Worm (Caenorhabditis elegans): ENCODE data around the gene oig-2.

The oig-2 gene

ce11 chrII:13031649-13032191, 23.8 kb upstream of the oig-2 start, which contains the start of gene F18A11.2:
Gene F18A11.2 (plus strand): TSS chrII:13031699.
- TF ChIP-seq aha-1 (tag), result peak; percentile 61

- TF ChIP-seq lim-7 (GFP tag; IDR thresholded peaks at IDR 0.05), result no peak
- no peak for TF ChIP-seq jun-1 (tag; optimal IDR thresholded peaks at IDR 0.05)
- TF ChIP-seq nhr-6 (tag; optimal IDR thresholded peaks at IDR 0.05), result peak; percentile 40
- TF ChIP-seq unc-62 (GFP tag; optimal IDR thresholded peaks at IDR 0.05 in 1 of 2), result peak in 1 of 2 experiments; percentile 21
- TF ChIP-seq unc-62 (tag; optimal IDR thresholded peaks at IDR 0.05), result no peak
- TF ChIP-seq duxl-1 (tag; optimal IDR thresholded peaks at IDR 0.05; ENCODE audit: poor library complexity), result no peak
- peak; percentile 83 for TF ChIP-seq mxl-3 (GFP tag; optimal IDR thresholded peaks at IDR 0.05)
- TF ChIP-seq set-16 (GFP tag; IDR thresholded peaks at IDR 0.05), result no peak
- TF ChIP-seq php-3 (GFP tag; IDR thresholded peaks at IDR 0.05), result no peak
- TF ChIP-seq lin-39 (tag; optimal IDR thresholded peaks at IDR 0.05), result no peak
- no peak for TF ChIP-seq F37D6.2 (tag; optimal IDR thresholded peaks at IDR 0.05)
- no peak for TF ChIP-seq nhr-76 (tag; optimal IDR thresholded peaks at IDR 0.05)
- no peak for TF ChIP-seq nhr-42 (GFP tag; IDR thresholded peaks at IDR 0.05)
- no peak for TF ChIP-seq dmd-9 (GFP tag; IDR thresholded peaks at IDR 0.05)
- no peak for TF ChIP-seq nhr-102 (tag; optimal IDR thresholded peaks at IDR 0.05)
- TF ChIP-seq lsy-2 (tag; optimal IDR thresholded peaks at IDR 0.05), result peak in 1 of 2 experiments; percentile 61
- no peak for TF ChIP-seq ces-1 (GFP tag; optimal IDR thresholded peaks at IDR 0.05)
- no peak for TF ChIP-seq pha-4 (GFP tag; IDR thresholded peaks at IDR 0.05)
- no peak for TF ChIP-seq pha-4 (tag; optimal IDR thresholded peaks at IDR 0.05)
- no peak for TF ChIP-seq skn-1 (tag; optimal IDR thresholded peaks at IDR 0.05)
- TF ChIP-seq rbr-2 (tag; optimal IDR thresholded peaks at IDR 0.05), result peak; percentile 55
- no peak for TF ChIP-seq lin-15B (tag; optimal IDR thresholded peaks at IDR 0.05)
- peak; percentile 75 for TF ChIP-seq mep-1 (tag; optimal IDR thresholded peaks at IDR 0.05)
- no peak for TF ChIP-seq T20F7.1 (GFP tag; optimal IDR thresholded peaks at IDR 0.05)
- no peak for TF ChIP-seq zip-11 (GFP tag; IDR thresholded peaks at IDR 0.05)
- TF ChIP-seq unc-39 (tag; optimal IDR thresholded peaks at IDR 0.05), result no peak
- TF ChIP-seq ztf-11 (tag; optimal IDR thresholded peaks at IDR 0.05), result no peak
- TF ChIP-seq vab-7 (GFP tag; IDR thresholded peaks at IDR 0.05), result no peak
- TF ChIP-seq pqm-1 (tag; optimal IDR thresholded peaks at IDR 0.05), result no peak
- TF ChIP-seq nhr-111 (GFP tag; optimal IDR thresholded peaks at IDR 0.05), result no peak
- no peak for TF ChIP-seq daf-16 (GFP tag; optimal IDR thresholded peaks at IDR 0.05)
- peak; percentile 3 for TF ChIP-seq daf-16 (tag; optimal IDR thresholded peaks at IDR 0.05)
- TF ChIP-seq F49E8.2 (tag; optimal IDR thresholded peaks at IDR 0.05; ENCODE audit: borderline replicate concordance), result no peak
- no peak for TF ChIP-seq ZK546.5 (tag; optimal IDR thresholded peaks at IDR 0.05)
- no peak for TF ChIP-seq mxl-2 (GFP tag; conservative IDR thresholded peaks at IDR 0.05)
- TF ChIP-seq madf-5 (GFP tag; IDR thresholded peaks at IDR 0.05), result no peak
- TF ChIP-seq F26F4.8 (GFP tag; conservative IDR thresholded peaks at IDR 0.05), result no peak
- TF ChIP-seq zag-1 (tag; optimal IDR thresholded peaks at IDR 0.05), result no peak
- TF ChIP-seq D1046.2 (GFP tag; IDR thresholded peaks at IDR 0.05), result no peak
- TF ChIP-seq nhr-41 (GFP tag; IDR thresholded peaks at IDR 0.05), result no peak
- peak; percentile 67 for TF ChIP-seq dve-1 (tag; optimal IDR thresholded peaks at IDR 0.05; ENCODE audit: insufficient read depth)
- TF ChIP-seq F44E2.7 (GFP tag; IDR thresholded peaks at IDR 0.05), result no peak
- TF ChIP-seq nhr-48 (tag; optimal IDR thresholded peaks at IDR 0.05), result peak; percentile 69
- no peak for TF ChIP-seq fos-1 (tag; optimal IDR thresholded peaks at IDR 0.05)
- no peak for TF ChIP-seq spr-1 (tag; optimal IDR thresholded peaks at IDR 0.05)
- no peak for TF ChIP-seq nhr-237 (tag; optimal IDR thresholded peaks at IDR 0.05)
- no peak for TF ChIP-seq ceh-62 (tag; optimal IDR thresholded peaks at IDR 0.05)
- TF ChIP-seq mes-2 (tag; optimal IDR thresholded peaks at IDR 0.05; ENCODE audit: poor library complexity, severe bottlenecking), result peak; percentile 29
- TF ChIP-seq unc-130 (GFP tag; optimal IDR thresholded peaks at IDR 0.05), result no peak
Observed at ce11 chrII:13030567-13031188, 22.7 kb upstream of the oig-2 start.

Data from whole organism, L4 larva.